Worm (Caenorhabditis elegans) whole organism, L2 larva: Measurements from ENCODE around the gene grl-18.

Source experiments
- unc-39 ChIP-seq: fragments of 150-350 bp; optimal IDR thresholded peaks from 2 replicates; lab custom pipeline; 2014; ENCODE audit warnings: missing biosample characterization, missing genetic modification characterization
- ztf-4 ChIP-seq: fragments of 150-350 bp; optimal IDR thresholded peaks from 2 replicates; lab custom pipeline; 2014; ENCODE audit warnings: missing biosample characterization, missing genetic modification characterization

DNA sequence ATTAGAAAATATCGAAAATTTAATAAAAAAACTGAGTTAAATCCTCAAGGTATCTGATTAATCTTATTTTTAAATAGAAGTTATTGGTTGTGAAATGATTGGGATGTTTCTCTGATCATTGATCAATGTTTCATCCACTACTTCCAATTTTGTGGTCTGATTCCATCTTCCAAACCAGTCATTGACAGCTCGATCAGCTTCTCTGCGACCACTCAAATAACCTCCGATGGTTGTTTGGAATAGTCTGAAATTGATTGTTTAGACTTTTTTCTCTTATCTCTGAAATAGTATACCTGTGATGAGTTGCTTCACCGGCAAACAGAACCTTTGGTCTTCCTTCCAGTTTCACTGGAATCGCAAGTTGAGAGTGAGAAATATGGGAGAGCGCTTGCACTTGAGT is 21.3 kb upstream of the grl-18 start:
- no peak for TF ChIP-seq ztf-4 (tag; lab: Kevin White, UChicago)
- no peak for TF ChIP-seq unc-39 (tag; lab: Kevin White, UChicago)
